Fruit fly (Drosophila melanogaster) whole organism, embryonic: ENCODE results near the gene CG16790.

Experiments used
- Abd-B ChIP-seq: fragments of 200-800 bp; sonication (Bioruptor generic); optimal IDR thresholded peaks from 2 replicates; lab custom pipeline; 2018; ENCODE audit warnings: missing biosample characterization, mild to moderate bottlenecking, missing genetic modification characterization, moderate library complexity
- Awh ChIP-seq: fragments of 200-800 bp; sonication (Bioruptor generic); IDR thresholded peaks from 2 replicates; pipeline ENCODE4, ENCODE4 v1.3.6; 2022; ENCODE audit warnings: missing biosample characterization, missing genetic modification characterization
- BEAF-32 ChIP-seq: fragments of 200-800 bp; sonication (Bioruptor generic); optimal IDR thresholded peaks from 3 replicates; lab custom pipeline; 2017; ENCODE audit warnings: missing biosample characterization, missing genetic modification characterization, mild to moderate bottlenecking, moderate library complexity, missing genetic modification reagents
- Bdp1 ChIP-seq: fragments of 200-800 bp; sonication (Bioruptor generic); optimal IDR thresholded peaks from 3 replicates; lab custom pipeline; 2016; ENCODE audit warnings: missing biosample characterization, missing genetic modification characterization
- CG10462 ChIP-seq: fragments of 200-800 bp; sonication (Bioruptor generic); optimal IDR thresholded peaks from 2 replicates; lab custom pipeline; 2016; ENCODE audit warnings: missing biosample characterization, missing genetic modification characterization
- CG11456 ChIP-seq: fragments of 200-800 bp; sonication (Bioruptor generic); IDR thresholded peaks from 3 replicates; pipeline ENCODE4 v1.3.6; 2022; ENCODE audit warnings: missing biosample characterization, missing genetic modification characterization
- CG17802 ChIP-seq: fragments of 200-800 bp; sonication (Bioruptor generic); optimal IDR thresholded peaks from 2 replicates; lab custom pipeline; 2018; ENCODE audit warnings: missing biosample characterization, mild to moderate bottlenecking, missing genetic modification characterization, moderate library complexity
- CG17912 ChIP-seq: fragments of 200-800 bp; sonication (Bioruptor generic); optimal IDR thresholded peaks from 2 replicates; lab custom pipeline; 2018; ENCODE audit warnings: missing biosample characterization, mild to moderate bottlenecking, missing genetic modification characterization
- CG18599 ChIP-seq: fragments of 200-800 bp; sonication (Bioruptor generic); optimal IDR thresholded peaks from 3 replicates; lab custom pipeline; 2017; ENCODE audit warnings: missing biosample characterization, missing genetic modification characterization, mild to moderate bottlenecking, moderate library complexity, missing genetic modification reagents
- CG18619 ChIP-seq: fragments of 200-800 bp; sonication (Bioruptor generic); optimal IDR thresholded peaks from 3 replicates; lab custom pipeline; 2017; ENCODE audit warnings: missing biosample characterization, mild to moderate bottlenecking, missing genetic modification characterization
- CG3163 ChIP-seq: fragments of 200-800 bp; sonication (Bioruptor generic); optimal IDR thresholded peaks from 3 replicates; lab custom pipeline; 2016; ENCODE audit warnings: missing biosample characterization, missing genetic modification characterization
- CG4730 ChIP-seq: fragments of 200-800 bp; sonication (Bioruptor generic); IDR thresholded peaks from 2 replicates; pipeline ENCODE4 v1.3.6; 2022; ENCODE audit warnings: missing biosample characterization, missing genetic modification characterization
- CG6272 ChIP-seq: fragments of 200-800 bp; sonication (Bioruptor generic); IDR thresholded peaks from 2 replicates; pipeline ENCODE4 v1.3.6; 2022; ENCODE audit warnings: missing biosample characterization, missing genetic modification characterization
- CG7556 ChIP-seq: fragments of 200-800 bp; sonication (Bioruptor generic); optimal IDR thresholded peaks from 2 replicates; lab custom pipeline; 2017; ENCODE audit warnings: missing biosample characterization, mild to moderate bottlenecking, missing genetic modification characterization
- CG8281 ChIP-seq: fragments of 200-800 bp; sonication (Bioruptor generic); optimal IDR thresholded peaks from 2 replicates; lab custom pipeline; 2018; ENCODE audit warnings: missing biosample characterization, mild to moderate bottlenecking, missing genetic modification characterization, moderate library complexity
- CG8924 ChIP-seq: fragments of 200-800 bp; optimal IDR thresholded peaks from 3 replicates; lab custom pipeline; 2019; ENCODE audit warnings: missing biosample characterization, mild to moderate bottlenecking, missing genetic modification characterization, moderate library complexity
- CG8944 ChIP-seq: fragments of 200-800 bp; sonication (Bioruptor generic); optimal IDR thresholded peaks from 3 replicates; lab custom pipeline; 2016; ENCODE audit warnings: missing biosample characterization, missing genetic modification characterization
- Dll ChIP-seq: fragments of 200-800 bp; sonication (Bioruptor generic); IDR thresholded peaks from 4 replicates; pipeline ENCODE4 v1.3.6; 2022; ENCODE audit warnings: missing biosample characterization, missing genetic modification characterization; ENCODE audit not compliant: partially characterized antibody
- Dref ChIP-seq: fragments of 200-800 bp; sonication (Bioruptor generic); IDR thresholded peaks from 2 replicates; pipeline ENCODE4 v1.3.6; 2022; ENCODE audit warnings: missing biosample characterization, missing genetic modification characterization
- E2f2 ChIP-seq: fragments of 200-800 bp; sonication (Bioruptor generic); IDR thresholded peaks from 2 replicates; pipeline ENCODE4 v1.3.6; 2022; ENCODE audit warnings: missing biosample characterization, missing genetic modification characterization
- Elba2 ChIP-seq: fragments of 200-800 bp; sonication (Bioruptor generic); optimal IDR thresholded peaks from 3 replicates; lab custom pipeline; 2016; ENCODE audit warnings: missing biosample characterization, missing genetic modification characterization
- Ets97D ChIP-seq: fragments of 200-800 bp; sonication (Bioruptor generic); optimal IDR thresholded peaks from 3 replicates; lab custom pipeline; 2016; ENCODE audit warnings: missing biosample characterization, missing genetic modification characterization
- HLHmδ ChIP-seq: fragments of 200-800 bp; sonication (Bioruptor generic); optimal IDR thresholded peaks from 2 replicates; lab custom pipeline; 2018; ENCODE audit warnings: missing biosample characterization, mild to moderate bottlenecking, missing genetic modification characterization, moderate library complexity
- Hmx ChIP-seq: fragments of 200-800 bp; sonication (Bioruptor generic); optimal IDR thresholded peaks from 2 replicates; lab custom pipeline; 2016; ENCODE audit warnings: missing biosample characterization, missing genetic modification characterization
- Hr39 ChIP-seq: fragments of >200 bp; optimal IDR thresholded peaks from 2 replicates; lab custom pipeline; 2017
- Mad ChIP-seq: fragments of 200-800 bp; sonication (Bioruptor generic); optimal IDR thresholded peaks from 2 replicates; lab custom pipeline; 2016; ENCODE audit warnings: missing biosample characterization, missing genetic modification characterization
- Myb ChIP-seq: fragments of 200-800 bp; sonication (Bioruptor generic); optimal IDR thresholded peaks from 2 replicates; lab custom pipeline; 2016; ENCODE audit warnings: missing biosample characterization, missing genetic modification characterization
- Nf-YC ChIP-seq: fragments of 200-800 bp; optimal IDR thresholded peaks from 3 replicates; lab custom pipeline; 2019; ENCODE audit warnings: missing biosample characterization, mild to moderate bottlenecking, missing genetic modification characterization, moderate library complexity
- PHDP ChIP-seq: fragments of 200-800 bp; sonication (Bioruptor generic); optimal IDR thresholded peaks from 3 replicates; lab custom pipeline; 2018; ENCODE audit warnings: missing biosample characterization, mild to moderate bottlenecking, missing genetic modification characterization, moderate library complexity
- Ptx1 ChIP-seq: fragments of 200-800 bp; sonication (Bioruptor generic); IDR thresholded peaks from 2 replicates; pipeline ENCODE4 v1.3.6; 2022; ENCODE audit warnings: missing biosample characterization, missing genetic modification characterization
- Usf ChIP-seq: fragments of 200-800 bp; sonication (Bioruptor generic); optimal IDR thresholded peaks from 2 replicates; lab custom pipeline; 2017; ENCODE audit warnings: missing genotype, missing biosample characterization, missing genetic modification characterization
- bab2 ChIP-seq: fragments of 200-800 bp; sonication (Bioruptor generic); optimal IDR thresholded peaks from 2 replicates; lab custom pipeline; 2016; ENCODE audit warnings: missing biosample characterization, missing genetic modification characterization
- chn ChIP-seq: fragments of 200-800 bp; sonication (Bioruptor generic); optimal IDR thresholded peaks from 2 replicates; lab custom pipeline; 2016; ENCODE audit warnings: missing biosample characterization, missing genetic modification characterization
- croc ChIP-seq: fragments of 200-800 bp; sonication (Bioruptor generic); conservative IDR thresholded peaks from 3 replicates; pipeline ENCODE4 v1.3.6; 2022; ENCODE audit warnings: missing biosample characterization, missing genetic modification characterization
- dmrt11E ChIP-seq: fragments of 200-800 bp; sonication (Bioruptor generic); optimal IDR thresholded peaks from 3 replicates; lab custom pipeline; 2018; ENCODE audit warnings: missing biosample characterization, mild to moderate bottlenecking, missing genetic modification characterization, moderate library complexity
- dpn ChIP-seq, 2 experiments: fragments of 200-800 bp; sonication (Bioruptor generic); optimal IDR thresholded peaks; 3 replicates each; lab custom pipeline; 2016; ENCODE audit warnings: missing biosample characterization in 2 of 2, missing genetic modification characterization in 2 of 2
- ken ChIP-seq: fragments of 200-800 bp; sonication (Bioruptor generic); IDR thresholded peaks from 3 replicates; pipeline ENCODE4 v1.3.6; 2022; ENCODE audit warnings: missing biosample characterization, missing genetic modification characterization
- lab ChIP-seq: fragments of 200-800 bp; sonication (Bioruptor generic); optimal IDR thresholded peaks from 3 replicates; lab custom pipeline; 2017; ENCODE audit warnings: missing biosample characterization, missing genetic modification characterization, mild to moderate bottlenecking, moderate library complexity, missing genetic modification reagents
- nau ChIP-seq: fragments of 200-800 bp; sonication (Bioruptor generic); optimal IDR thresholded peaks from 3 replicates; lab custom pipeline; 2017; ENCODE audit warnings: missing biosample characterization, mild to moderate bottlenecking, missing genetic modification characterization, missing genetic modification reagents
- nerfin-1 ChIP-seq: fragments of 200-800 bp; sonication (Bioruptor generic); optimal IDR thresholded peaks from 3 replicates; lab custom pipeline; 2019; ENCODE audit warnings: missing biosample characterization, mild to moderate bottlenecking, missing genetic modification characterization, moderate library complexity
- nmo ChIP-seq: fragments of 200-800 bp; sonication (Bioruptor generic); optimal IDR thresholded peaks from 2 replicates; lab custom pipeline; 2018; ENCODE audit warnings: missing biosample characterization, mild to moderate bottlenecking, missing genetic modification characterization, moderate library complexity
- phol ChIP-seq: fragments of 200-800 bp; sonication (Bioruptor generic); optimal IDR thresholded peaks from 3 replicates; lab custom pipeline; 2018; ENCODE audit warnings: missing biosample characterization, mild to moderate bottlenecking, missing genetic modification characterization, moderate library complexity
- pum ChIP-seq: fragments of 200-800 bp; sonication (Bioruptor generic); optimal IDR thresholded peaks from 2 replicates; lab custom pipeline; 2016; ENCODE audit warnings: missing biosample characterization, missing genetic modification characterization
- rib ChIP-seq: fragments of 200-800 bp; sonication (Bioruptor generic); IDR thresholded peaks from 2 replicates; pipeline ENCODE4 v1.3.6; 2022; ENCODE audit warnings: missing biosample characterization, missing genetic modification characterization
- salm ChIP-seq: fragments of 200-800 bp; sonication (Bioruptor generic); optimal IDR thresholded peaks from 2 replicates; lab custom pipeline; 2018; ENCODE audit warnings: missing biosample characterization, mild to moderate bottlenecking, missing genetic modification characterization
- sens ChIP-seq: fragments of 200-800 bp; sonication (Bioruptor generic); peaks from one replicate; lab custom pipeline; 2016; ENCODE audit warnings: missing biosample characterization, missing genetic modification characterization
- sens-2 ChIP-seq: fragments of 200-800 bp; sonication (Bioruptor generic); IDR thresholded peaks from 2 replicates; pipeline ENCODE4 v1.3.6; 2022; ENCODE audit warnings: missing biosample characterization, missing genetic modification characterization
- slbo ChIP-seq: fragments of 200-800 bp; sonication (Bioruptor generic); IDR thresholded peaks from 2 replicates; pipeline ENCODE4 v1.3.6; 2022; ENCODE audit warnings: missing biosample characterization, missing genetic modification characterization
- ttk ChIP-seq: fragments of 200-800 bp; sonication (Bioruptor generic); IDR thresholded peaks from 2 replicates; pipeline ENCODE4 v2.1.2; 2022; ENCODE audit warnings: missing biosample characterization, missing genetic modification characterization
- tup ChIP-seq: fragments of 200-800 bp; sonication (Bioruptor generic); optimal IDR thresholded peaks from 2 replicates; lab custom pipeline; 2016; ENCODE audit warnings: missing biosample characterization, mild to moderate bottlenecking, missing genetic modification characterization, moderate library complexity

CG16790 gene

DNA sequence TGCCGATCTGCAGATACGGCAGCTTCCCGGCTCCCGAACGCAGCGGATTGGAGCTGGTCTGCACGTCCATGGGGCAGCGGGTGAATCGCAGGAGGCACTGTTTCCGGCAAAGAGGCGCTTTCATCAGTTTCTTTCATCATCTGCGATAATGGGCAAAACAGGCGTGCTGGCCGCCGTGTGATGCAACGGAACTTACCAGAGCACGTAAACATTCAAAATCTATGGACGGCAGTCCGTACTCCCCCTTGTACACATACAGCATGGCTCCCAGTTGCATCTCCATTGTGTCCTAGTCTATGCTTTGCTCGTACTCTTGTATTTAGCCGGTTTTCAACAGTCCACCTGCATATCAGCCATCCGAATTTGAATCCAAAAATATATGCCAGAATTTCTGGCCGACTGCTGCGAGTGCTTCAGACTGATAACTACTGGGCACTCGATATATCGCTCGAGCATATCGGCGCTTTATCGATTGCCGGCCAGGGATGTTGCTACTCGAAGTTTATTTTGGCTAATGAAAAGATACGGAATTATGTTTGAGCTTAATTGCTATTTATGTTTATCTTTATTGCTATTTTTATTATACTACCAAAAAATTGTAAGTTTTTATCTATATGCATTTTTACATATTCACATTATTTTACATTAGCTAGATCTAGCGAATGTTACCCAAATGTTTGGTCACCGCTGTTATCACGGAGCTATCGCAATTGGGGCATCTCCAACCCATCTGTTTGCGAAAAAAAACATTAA is 6.6 kb downstream of the CG16790 start, which contains the start of the genes CG9393 and Vps45 (continued):
- TF ChIP-seq tup (GFP tag; lab: Kevin White, UChicago) = peak; percentile 25
- peak; percentile 91 for TF ChIP-seq Dref (GFP tag; lab: Robert Waterston, UW)
- TF ChIP-seq nerfin-1 (tag; lab: Kevin White, UChicago) = peak; percentile 49
- peak; percentile 59 for TF ChIP-seq dmrt11E (tag; lab: Kevin White, UChicago)
- peak; percentile 63 for TF ChIP-seq bab2 (GFP tag; lab: Kevin White, UChicago)
- TF ChIP-seq E2f2 (GFP tag; lab: Robert Waterston, UW) = peak; percentile 63
- TF ChIP-seq pum (GFP tag; lab: Kevin White, UChicago) = peak; percentile 60
- peak; percentile 76 for TF ChIP-seq slbo (GFP tag; lab: Robert Waterston, UW)
- peak; percentile 7 for TF ChIP-seq CG8944 (GFP tag; lab: Kevin White, UChicago)
- TF ChIP-seq CG10462 = peak; percentile 37
- no peak; the same call in 2 of the 3 replicates for TF ChIP-seq ken
- peak; percentile 76 for TF ChIP-seq phol (tag; lab: Kevin White, UChicago)
- peak; percentile 64 for TF ChIP-seq Nf-YC (tag; lab: Kevin White, UChicago)
- peak; percentile 48 for TF ChIP-seq Bdp1 (GFP tag; lab: Kevin White, UChicago)
- TF ChIP-seq nmo (GFP tag; lab: Kevin White, UChicago) = peak; percentile 86
- peak; percentile 94 for TF ChIP-seq sens (GFP tag; lab: Kevin White, UChicago)
- peak; percentile 6; the same call in 1 of the 2 replicates for TF ChIP-seq Awh (GFP tag; lab: Robert Waterston, UW)
- 0 out of 3 replicates have a peak, but pooled peaks have one; percentile 23 for TF ChIP-seq croc
- peak; percentile 58 for TF ChIP-seq Ptx1 (GFP tag; lab: Robert Waterston, UW)
- TF ChIP-seq CG18619 (GFP tag; lab: Kevin White, UChicago) = peak; percentile 27
- 0 out of 2 replicates have a peak, but pooled peaks have one; percentile 34 for TF ChIP-seq CG4730
- TF ChIP-seq PHDP (tag; lab: Kevin White, UChicago) = peak; percentile 55
- no peak for TF ChIP-seq Usf
- TF ChIP-seq CG7556 = peak; percentile 50
- peak; percentile 72 for TF ChIP-seq Myb (GFP tag; lab: Kevin White, UChicago)
- peak; percentile 35 for TF ChIP-seq CG3163
- TF ChIP-seq HLHmδ (GFP tag; lab: Kevin White, UChicago) = no peak
- peak; percentile 70; the same call in 1 of the 2 replicates for TF ChIP-seq CG6272
- peak; percentile 72 for TF ChIP-seq Abd-B
- TF ChIP-seq ttk (GFP tag; lab: Robert Waterston, UW) = 0 out of 2 replicates have a peak, but pooled peaks have one; percentile 7
- TF ChIP-seq CG18599 (GFP tag; lab: Kevin White, UChicago) = no peak
- TF ChIP-seq Mad (GFP tag; lab: Kevin White, UChicago) = peak; percentile 72
- peak; percentile 77 for TF ChIP-seq dpn (GFP tag; optimal IDR thresholded peaks at IDR 0.05; lab: Kevin White, UChicago)
- no peak for TF ChIP-seq Hmx (GFP tag; lab: Kevin White, UChicago)
- no peak for TF ChIP-seq sens-2 (GFP tag; lab: Robert Waterston, UW)
- no peak for TF ChIP-seq CG11456 (GFP tag; lab: Robert Waterston, UW)
- TF ChIP-seq Elba2 = peak; percentile 13
- peak; percentile 0 for TF ChIP-seq CG17912 (GFP tag; lab: Kevin White, UChicago)
- TF ChIP-seq lab = no peak
- peak; percentile 77 for TF ChIP-seq Ets97D
- TF ChIP-seq BEAF-32 (GFP tag; lab: Kevin White, UChicago) = peak; percentile 98
- TF ChIP-seq CG8924 (tag; lab: Kevin White, UChicago) = peak; percentile 68
- TF ChIP-seq salm = no peak
- peak; percentile 73 for TF ChIP-seq rib (GFP tag; lab: Robert Waterston, UW)
- no peak for TF ChIP-seq nau (GFP tag; lab: Kevin White, UChicago)
- peak; percentile 83 for TF ChIP-seq chn
- no peak for TF ChIP-seq Hr39 (lab: Kevin White, UChicago)
- peak; percentile 5 for TF ChIP-seq CG17802
- no peak for TF ChIP-seq CG8281 (tag; lab: Kevin White, UChicago)
- TF ChIP-seq Dll = peak; percentile 95
